Fruit fly (Drosophila melanogaster): ENCODE results near the gene BicD.
A peak's percentile ranks its signal among the peaks of the same experiment; 100 is the strongest.

The BicD gene

dm6 chr2L:17470630-17471029 lies 2.4 kb downstream of the BicD start (continued):
- TF ChIP-seq dm (GFP tag; optimal IDR thresholded peaks at IDR 0.05) (no peak), Doc3 (GFP tag; IDR thresholded peaks at IDR 0.05; ENCODE audit: partially characterized antibody) (no peak), danr (GFP tag; IDR thresholded peaks at IDR 0.05) (no peak), stwl (tag; optimal IDR thresholded peaks at IDR 0.05) (no peak), CG4820 (GFP tag; optimal IDR thresholded peaks at IDR 0.05) (no peak), Fer1 (GFP tag; optimal IDR thresholded peaks at IDR 0.05) (peak; percentile 85), vfl (GFP tag; optimal IDR thresholded peaks at IDR 0.05) (no peak), disco-r (GFP tag; optimal IDR thresholded peaks at IDR 0.05) (no peak), Atf3 (GFP tag; optimal IDR thresholded peaks at IDR 0.05) (no peak), Ssrp (tag; optimal IDR thresholded peaks at IDR 0.05) (no peak), gt (GFP tag; IDR thresholded peaks at IDR 0.05) (no peak), CG10654 (GFP tag; optimal IDR thresholded peaks at IDR 0.05) (no peak), vvl (GFP tag; IDR thresholded peaks at IDR 0.05) (no peak), maf-S (GFP tag; optimal IDR thresholded peaks at IDR 0.05) (peak; percentile 46), lbe (GFP tag; optimal IDR thresholded peaks at IDR 0.05) (no peak), CG11085 (GFP tag; IDR thresholded peaks at IDR 0.05) (peak; percentile 26; the same call in 1 of the 2 replicates), ase (GFP tag; IDR thresholded peaks at IDR 0.05) (no peak), nau (GFP tag; optimal IDR thresholded peaks at IDR 0.05) (peak; percentile 26), CG2129 (GFP tag; IDR thresholded peaks at IDR 0.05; ENCODE audit: partially characterized antibody) (no peak), stc (GFP tag; IDR thresholded peaks at IDR 0.05) (no peak), HLHmδ (GFP tag; optimal IDR thresholded peaks at IDR 0.05) (no peak), Tbp (GFP tag; optimal IDR thresholded peaks at IDR 0.05) (no peak), CG8478 (optimal IDR thresholded peaks at IDR 0.05) (no peak), odd (GFP tag; optimal IDR thresholded peaks at IDR 0.05) (no peak), wdn (GFP tag; IDR thresholded peaks at IDR 0.05) (peak; percentile 47; the same call in 1 of the 2 replicates), CG16863 (GFP tag; optimal IDR thresholded peaks at IDR 0.05) (no peak), CG4730 (GFP tag; IDR thresholded peaks at IDR 0.05) (no peak), CG8281 (tag; optimal IDR thresholded peaks at IDR 0.05) (no peak), CG14014 (GFP tag; IDR thresholded peaks at IDR 0.05) (peak; percentile 53; the same call in 1 of the 2 replicates), CG17385 (GFP tag; optimal IDR thresholded peaks at IDR 0.05) (peak; percentile 24), Sry-β (GFP tag; optimal IDR thresholded peaks at IDR 0.05) (no peak), E2f2 (GFP tag; IDR thresholded peaks at IDR 0.05) (no peak), CG2202 (tag; optimal IDR thresholded peaks at IDR 0.05) (no peak), zf30C (GFP tag; optimal IDR thresholded peaks at IDR 0.05) (no peak), CG15514 (GFP tag; optimal IDR thresholded peaks at IDR 0.05) (peak; percentile 86), Dfd (GFP tag; optimal IDR thresholded peaks at IDR 0.05) (no peak), bigmax (GFP tag; optimal IDR thresholded peaks at IDR 0.05) (no peak), CG8944 (GFP tag; optimal IDR thresholded peaks at IDR 0.05) (no peak), HmgD (GFP tag; optimal IDR thresholded peaks at IDR 0.05) (no peak), HHEX (GFP tag; optimal IDR thresholded peaks at IDR 0.05) (peak; percentile 76), zen2 (GFP tag; IDR thresholded peaks at IDR 0.05; ENCODE audit: partially characterized antibody) (no peak), CG6175 (GFP tag; IDR thresholded peaks at IDR 0.05) (no peak), Xrp1 (GFP tag; IDR thresholded peaks at IDR 0.05) (no peak), CG7928 (GFP tag; optimal IDR thresholded peaks at IDR 0.05) (peak; percentile 44), sens-2 (GFP tag; IDR thresholded peaks at IDR 0.05) (no peak), CG10366 (GFP tag; IDR thresholded peaks at IDR 0.05) (no peak), BEAF-32 (GFP tag; optimal IDR thresholded peaks at IDR 0.05) (no peak), CrebB (tag; optimal IDR thresholded peaks at IDR 0.05) (peak; percentile 69), jumu (GFP tag; optimal IDR thresholded peaks at IDR 0.05) (no peak), crc (GFP tag; optimal IDR thresholded peaks at IDR 0.05) (peak; percentile 60), Lpt (GFP tag; optimal IDR thresholded peaks at IDR 0.05) (no peak), toy (GFP tag; IDR thresholded peaks at IDR 0.05) (no peak), fd64A (GFP tag; optimal IDR thresholded peaks at IDR 0.05) (no peak)

All from whole organism, embryonic.